Fruit fly (Drosophila melanogaster) whole organism, embryonic: ENCODE results near the gene Rab39.

ENCODE experiments used
- Abd-B ChIP-seq: fragments of 200-800 bp; sonication (Bioruptor generic); optimal IDR thresholded peaks from 2 replicates; lab custom pipeline; 2018; ENCODE audit warnings: missing biosample characterization, mild to moderate bottlenecking, missing genetic modification characterization, moderate library complexity
- Bgb ChIP-seq: fragments of 200-800 bp; sonication (Bioruptor generic); IDR thresholded peaks from 2 replicates; pipeline ENCODE4 v1.3.6; 2022; ENCODE audit warnings: missing biosample characterization, missing genetic modification characterization; ENCODE audit not compliant: partially characterized antibody
- CG11247 ChIP-seq: fragments of 200-800 bp; sonication (Bioruptor generic); IDR thresholded peaks from 2 replicates; pipeline ENCODE4 v1.3.6; 2022; ENCODE audit warnings: missing biosample characterization, missing genetic modification characterization
- CG11560 ChIP-seq: fragments of 200-800 bp; sonication (Bioruptor generic); IDR thresholded peaks from 3 replicates; pipeline ENCODE4 v1.3.6; 2022; ENCODE audit warnings: missing biosample characterization, missing genetic modification characterization
- CG12391 ChIP-seq: fragments of 200-800 bp; sonication (Bioruptor generic); optimal IDR thresholded peaks from 3 replicates; lab custom pipeline; 2018; ENCODE audit warnings: missing biosample characterization, mild to moderate bottlenecking, missing genetic modification characterization, moderate library complexity
- CG13775 ChIP-seq: fragments of 200-800 bp; sonication (Bioruptor generic); optimal IDR thresholded peaks from 3 replicates; lab custom pipeline; 2017; ENCODE audit warnings: missing biosample characterization, mild to moderate bottlenecking, missing genetic modification characterization
- CG18764 ChIP-seq: fragments of 200-800 bp; sonication (Bioruptor generic); optimal IDR thresholded peaks from 3 replicates; lab custom pipeline; 2016; ENCODE audit warnings: missing biosample characterization, missing genetic modification characterization
- CG2678 ChIP-seq: fragments of 200-800 bp; sonication (Bioruptor generic); optimal IDR thresholded peaks from 3 replicates; lab custom pipeline; 2019; ENCODE audit warnings: missing biosample characterization, mild to moderate bottlenecking, missing genetic modification characterization, moderate library complexity
- CG3281 ChIP-seq: fragments of 200-800 bp; sonication (Bioruptor generic); optimal IDR thresholded peaks from 3 replicates; lab custom pipeline; 2017; ENCODE audit warnings: missing biosample characterization, mild to moderate bottlenecking, missing genetic modification characterization
- CG33557 ChIP-seq: fragments of 200-800 bp; sonication (Bioruptor generic); optimal IDR thresholded peaks from 2 replicates; lab custom pipeline; 2019; ENCODE audit warnings: missing biosample characterization, mild to moderate bottlenecking, missing genetic modification characterization, moderate library complexity
- CG34422 ChIP-seq: fragments of 200-800 bp; sonication (Bioruptor generic); IDR thresholded peaks from 3 replicates; pipeline ENCODE4 v1.3.6; 2022; ENCODE audit warnings: missing biosample characterization, missing genetic modification characterization
- CG3847 ChIP-seq: fragments of 200-800 bp; sonication (Bioruptor generic); IDR thresholded peaks from 2 replicates; pipeline ENCODE4 v1.3.6; 2022; ENCODE audit warnings: missing biosample characterization, missing genetic modification characterization
- CG7786 ChIP-seq: fragments of 200-800 bp; sonication (Bioruptor generic); optimal IDR thresholded peaks from 2 replicates; lab custom pipeline; 2016; ENCODE audit warnings: missing biosample characterization, missing genetic modification characterization
- Dll ChIP-seq: fragments of 200-800 bp; sonication (Bioruptor generic); IDR thresholded peaks from 4 replicates; pipeline ENCODE4 v1.3.6; 2022; ENCODE audit warnings: missing biosample characterization, missing genetic modification characterization; ENCODE audit not compliant: partially characterized antibody
- Drgx ChIP-seq: fragments of 200-800 bp; sonication (Bioruptor generic); IDR thresholded peaks from 2 replicates; pipeline ENCODE4 v1.3.6; 2022; ENCODE audit warnings: missing biosample characterization, missing genetic modification characterization
- ERR ChIP-seq: fragments of 200-800 bp; sonication (Bioruptor generic); optimal IDR thresholded peaks from 2 replicates; lab custom pipeline; 2016; ENCODE audit warnings: missing biosample characterization, missing genetic modification characterization
- Ets97D ChIP-seq: fragments of 200-800 bp; sonication (Bioruptor generic); optimal IDR thresholded peaks from 3 replicates; lab custom pipeline; 2016; ENCODE audit warnings: missing biosample characterization, missing genetic modification characterization
- Gsc ChIP-seq: fragments of 200-800 bp; sonication (Bioruptor generic); IDR thresholded peaks from 2 replicates; pipeline ENCODE4 v1.3.6; 2022; ENCODE audit warnings: missing biosample characterization, missing genetic modification characterization
- Jarid2 ChIP-seq: fragments of 200-800 bp; sonication (Bioruptor generic); optimal IDR thresholded peaks from 3 replicates; lab custom pipeline; 2017; ENCODE audit warnings: mild to moderate bottlenecking, missing biosample characterization, missing genetic modification reagents, missing genetic modification characterization
- MTF-1 ChIP-seq: fragments of 200-800 bp; sonication (Bioruptor generic); optimal IDR thresholded peaks from 2 replicates; lab custom pipeline; 2018; ENCODE audit warnings: missing biosample characterization, mild to moderate bottlenecking, missing genetic modification characterization, borderline replicate concordance
- Nf-YA ChIP-seq: fragments of 200-800 bp; sonication (Bioruptor generic); IDR thresholded peaks from 2 replicates; pipeline ENCODE4 v1.3.6; 2022; ENCODE audit warnings: missing biosample characterization, missing genetic modification characterization
- Oaz ChIP-seq: fragments of 200-800 bp; sonication (Bioruptor generic); IDR thresholded peaks from 2 replicates; pipeline ENCODE4 v1.3.6; 2022; ENCODE audit warnings: missing biosample characterization, missing genetic modification characterization
- PHDP ChIP-seq: fragments of 200-800 bp; sonication (Bioruptor generic); optimal IDR thresholded peaks from 3 replicates; lab custom pipeline; 2018; ENCODE audit warnings: missing biosample characterization, mild to moderate bottlenecking, missing genetic modification characterization, moderate library complexity
- Pdp1 ChIP-seq, 2 experiments: fragments of 200-800 bp; sonication (Bioruptor generic); optimal IDR thresholded peaks; 3 replicates each; lab custom pipeline; 2016; ENCODE audit warnings: missing biosample characterization in 2 of 2, missing genetic modification characterization in 2 of 2, mild to moderate bottlenecking in 1 of 2, moderate library complexity in 1 of 2
- Scr ChIP-seq: fragments of 200-800 bp; sonication (Bioruptor generic); IDR thresholded peaks from 2 replicates; pipeline ENCODE4 v1.3.6; 2022; ENCODE audit warnings: missing biosample characterization, missing genetic modification characterization; ENCODE audit not compliant: partially characterized antibody
- Trl ChIP-seq, 3 experiments: fragments of >200 bp in 2 of 3; fragments of 200-800 bp in 1 of 3; sonication (Bioruptor generic) in 1 of 3; optimal IDR thresholded peaks; 2 replicates in 1 of 3; 3 replicates in 2 of 3; lab custom pipeline; 2016 to 2017; ENCODE audit warnings: missing biosample characterization in 1 of 3, missing genetic modification characterization in 1 of 3
- Xrp1 ChIP-seq: fragments of 200-800 bp; sonication (Bioruptor generic); IDR thresholded peaks from 2 replicates; pipeline ENCODE4 v1.3.6; 2022; ENCODE audit warnings: missing biosample characterization, missing genetic modification characterization
- ase ChIP-seq: fragments of 200-800 bp; sonication (Bioruptor generic); IDR thresholded peaks from 3 replicates; pipeline ENCODE4 v1.3.6; 2022; ENCODE audit warnings: missing biosample characterization, missing genetic modification characterization
- az2 ChIP-seq: fragments of 200-800 bp; sonication (Bioruptor generic); optimal IDR thresholded peaks from 3 replicates; lab custom pipeline; 2016; ENCODE audit warnings: missing biosample characterization, missing genetic modification characterization
- bsh ChIP-seq, 2 experiments: fragments of 200-800 bp; sonication (Bioruptor generic); optimal IDR thresholded peaks; 2 replicates each; lab custom pipeline; 2017 to 2018; ENCODE audit warnings: mild to moderate bottlenecking in 2 of 2, missing biosample characterization in 2 of 2, missing genetic modification characterization in 2 of 2, moderate library complexity in 1 of 2
- chinmo ChIP-seq: fragments of 200-800 bp; sonication (Bioruptor generic); IDR thresholded peaks from 4 replicates; pipeline ENCODE4 v1.3.6; 2022; ENCODE audit warnings: missing biosample characterization, missing genetic modification characterization; ENCODE audit not compliant: partially characterized antibody
- her ChIP-seq: fragments of 200-800 bp; sonication (Bioruptor generic); optimal IDR thresholded peaks from 2 replicates; lab custom pipeline; 2016; ENCODE audit warnings: missing biosample characterization, missing genetic modification characterization
- ind ChIP-seq: fragments of 200-800 bp; sonication (Bioruptor generic); optimal IDR thresholded peaks from 3 replicates; lab custom pipeline; 2016; ENCODE audit warnings: missing biosample characterization, missing genetic modification characterization
- jing ChIP-seq: fragments of 200-800 bp; sonication (Bioruptor generic); optimal IDR thresholded peaks from 2 replicates; lab custom pipeline; 2018; ENCODE audit warnings: missing biosample characterization, mild to moderate bottlenecking, missing genetic modification characterization
- lbe ChIP-seq: fragments of 200-800 bp; sonication (Bioruptor generic); optimal IDR thresholded peaks from 2 replicates; lab custom pipeline; 2016; ENCODE audit warnings: missing biosample characterization, mild to moderate bottlenecking, missing genetic modification characterization
- lola ChIP-seq, 3 experiments: fragments of >200 bp in 2 of 3; fragments of 200-800 bp in 1 of 3; sonication (Bioruptor generic) in 1 of 3; optimal IDR thresholded peaks; 2 replicates each; lab custom pipeline; 2017 to 2019; ENCODE audit warnings: missing biosample characterization in 3 of 3, missing genetic modification characterization in 3 of 3, mild to moderate bottlenecking in 1 of 3, moderate library complexity in 1 of 3
- oc ChIP-seq: fragments of 200-800 bp; sonication (Bioruptor generic); optimal IDR thresholded peaks from 2 replicates; lab custom pipeline; 2018; ENCODE audit warnings: missing biosample characterization, mild to moderate bottlenecking, missing genetic modification characterization, moderate library complexity
- peb ChIP-seq: fragments of 200-800 bp; sonication (Bioruptor generic); IDR thresholded peaks from 2 replicates; pipeline ENCODE4 v1.3.6; 2022; ENCODE audit warnings: missing biosample characterization, missing genetic modification characterization
- ranshi ChIP-seq: fragments of 200-800 bp; sonication (Bioruptor generic); IDR thresholded peaks from 2 replicates; pipeline ENCODE4 v1.3.6; 2022; ENCODE audit warnings: missing biosample characterization, missing genetic modification characterization
- rib ChIP-seq: fragments of 200-800 bp; sonication (Bioruptor generic); IDR thresholded peaks from 2 replicates; pipeline ENCODE4 v1.3.6; 2022; ENCODE audit warnings: missing biosample characterization, missing genetic modification characterization
- sens-2 ChIP-seq: fragments of 200-800 bp; sonication (Bioruptor generic); IDR thresholded peaks from 2 replicates; pipeline ENCODE4 v1.3.6; 2022; ENCODE audit warnings: missing biosample characterization, missing genetic modification characterization
- stc ChIP-seq: fragments of 200-800 bp; sonication (Bioruptor generic); IDR thresholded peaks from 2 replicates; pipeline ENCODE4 v1.3.6; 2022; ENCODE audit warnings: missing biosample characterization, missing genetic modification characterization
- tgo ChIP-seq: fragments of 200-800 bp; sonication (Bioruptor generic); IDR thresholded peaks from 3 replicates; pipeline ENCODE4 v1.3.6; 2022; ENCODE audit warnings: missing biosample characterization, missing genetic modification characterization
- trh ChIP-seq: fragments of 200-800 bp; sonication (Bioruptor generic); optimal IDR thresholded peaks from 2 replicates; lab custom pipeline; 2016; ENCODE audit warnings: missing biosample characterization, missing genetic modification characterization
- twi ChIP-seq: fragments of 200-800 bp; optimal IDR thresholded peaks from 2 replicates; lab custom pipeline; 2019; ENCODE audit warnings: missing biosample characterization, mild to moderate bottlenecking, missing genetic modification characterization, moderate library complexity
- unc-4 ChIP-seq: fragments of 200-800 bp; sonication (Bioruptor generic); IDR thresholded peaks from 2 replicates; pipeline ENCODE4 v1.3.6; 2022; ENCODE audit warnings: missing biosample characterization, missing genetic modification characterization; ENCODE audit not compliant: partially characterized antibody
- zfh1 ChIP-seq: fragments of 200-800 bp; sonication (Bioruptor generic); IDR thresholded peaks from 3 replicates; pipeline ENCODE4 v1.3.6; 2022; ENCODE audit warnings: missing biosample characterization, missing genetic modification characterization

The Rab39 gene

DNA sequence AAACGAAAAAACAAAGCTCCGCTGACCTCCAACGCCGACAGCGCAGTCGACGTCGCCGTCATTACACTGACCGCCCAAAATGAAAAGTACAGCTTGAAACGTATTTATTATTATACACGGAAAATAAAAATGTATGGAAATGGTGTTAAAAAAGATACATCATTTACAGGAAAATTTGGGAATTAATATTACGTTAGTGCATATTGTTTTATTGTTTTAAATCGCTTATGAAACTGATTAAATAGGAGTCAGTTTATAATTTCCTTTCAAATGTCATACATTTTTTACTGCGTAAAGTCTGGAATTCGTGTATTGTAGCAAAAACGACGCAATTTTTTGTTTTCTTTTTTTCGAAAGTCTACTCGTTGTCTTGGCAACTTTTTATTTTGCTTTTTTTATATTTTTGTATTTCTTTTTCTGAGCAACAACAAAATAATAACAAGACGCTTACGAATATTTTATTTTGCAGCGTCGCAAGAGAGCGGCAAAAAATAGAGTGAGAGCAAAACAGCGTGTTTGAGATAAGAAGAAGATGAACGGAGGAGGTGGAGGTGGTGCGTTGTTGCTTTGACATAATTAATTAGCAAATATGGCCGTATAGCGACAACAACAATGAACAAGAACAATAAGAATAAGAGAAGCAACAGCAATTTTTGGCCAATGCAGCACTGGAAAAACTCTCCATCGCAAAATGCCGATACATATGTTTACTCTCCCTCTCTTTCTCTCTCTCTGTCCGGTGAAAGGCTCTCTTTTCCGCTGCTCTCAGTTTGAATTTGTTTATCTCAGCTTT is 42.6 kb upstream of the Rab39 start (continued):
- TF ChIP-seq tgo (GFP tag; lab: Robert Waterston, UW) (peak; percentile 70), Drgx (peak; percentile 77), her (GFP tag; lab: Kevin White, UChicago) (peak; percentile 53), PHDP (tag; lab: Kevin White, UChicago) (peak; percentile 82), az2 (GFP tag; lab: Kevin White, UChicago) (peak; percentile 42), Dll (GFP tag; lab: Robert Waterston, UW) (0 out of 4 replicates have a peak, but pooled peaks have one; percentile 15), ind (GFP tag; lab: Kevin White, UChicago) (peak; percentile 66), oc (tag; lab: Kevin White, UChicago) (peak; percentile 33), Abd-B (GFP tag; lab: Kevin White, UChicago) (peak; percentile 58), bsh (GFP tag; optimal IDR thresholded peaks at IDR 0.05; lab: Kevin White, UChicago) (peak; percentile 69 to 82), chinmo (peak; percentile 80; the same call in 1 of the 4 replicates), CG18764 (GFP tag; lab: Kevin White, UChicago) (peak; percentile 25), ERR (GFP tag; lab: Kevin White, UChicago) (no peak), ranshi (peak; percentile 59), jing (GFP tag; lab: Kevin White, UChicago) (peak; percentile 33), MTF-1 (GFP tag; lab: Kevin White, UChicago) (no peak), ase (GFP tag; lab: Robert Waterston, UW) (peak; percentile 47; the same call in 1 of the 3 replicates), CG2678 (tag; lab: Kevin White, UChicago) (peak; percentile 87), Nf-YA (GFP tag; lab: Robert Waterston, UW) (peak; percentile 55), zfh1 (peak; percentile 57; the same call in 2 of the 3 replicates), CG11247 (peak; percentile 15; the same call in 1 of the 2 replicates), CG34422 (peak; percentile 45; the same call in 1 of the 3 replicates), stc (GFP tag; lab: Robert Waterston, UW) (peak; percentile 64; the same call in 1 of the 2 replicates), Scr (GFP tag; lab: Robert Waterston, UW) (no peak), lbe (GFP tag; lab: Kevin White, UChicago) (peak; percentile 31), CG33557 (no peak), Oaz (GFP tag; lab: Robert Waterston, UW) (peak; percentile 53; the same call in 1 of the 2 replicates), peb (GFP tag; lab: Robert Waterston, UW) (no peak), Jarid2 (GFP tag; lab: Kevin White, UChicago) (peak; percentile 34), unc-4 (GFP tag; lab: Robert Waterston, UW) (0 out of 2 replicates have a peak, but pooled peaks have one; percentile 13), Xrp1 (GFP tag; lab: Robert Waterston, UW) (peak; percentile 63), CG3281 (GFP tag; lab: Kevin White, UChicago) (peak; percentile 87), sens-2 (GFP tag; lab: Robert Waterston, UW) (no peak), Bgb (GFP tag; lab: Robert Waterston, UW) (no peak), CG7786 (peak; percentile 69), CG12391 (peak; percentile 76), CG11560 (tag; lab: Robert Waterston, UW) (peak; percentile 22; the same call in 1 of the 3 replicates), rib (GFP tag; lab: Robert Waterston, UW) (no peak), trh (GFP tag; lab: Kevin White, UChicago) (peak; percentile 22), Pdp1 (GFP tag; optimal IDR thresholded peaks at IDR 0.05; lab: Kevin White, UChicago) (peak; percentile 47 to 63), twi (no peak), Gsc (no peak), CG3847 (GFP tag; lab: Robert Waterston, UW) (peak; percentile 48), Ets97D (GFP tag; lab: Kevin White, UChicago) (peak; percentile 19), lola (GFP tag; optimal IDR thresholded peaks at IDR 0.05; lab: Kevin White, UChicago) (peak in 1 of 3 experiments; percentile 27), Trl (optimal IDR thresholded peaks at IDR 0.05; lab: Kevin White, UChicago) (peak; percentile 93 to 98), Trl (GFP tag; optimal IDR thresholded peaks at IDR 0.05; lab: Kevin White, UChicago) (peak; percentile 44), CG13775 (GFP tag; lab: Kevin White, UChicago) (peak; percentile 63)
